Fruit fly (Drosophila melanogaster): ENCODE data around the gene CG42375.

DNA sequence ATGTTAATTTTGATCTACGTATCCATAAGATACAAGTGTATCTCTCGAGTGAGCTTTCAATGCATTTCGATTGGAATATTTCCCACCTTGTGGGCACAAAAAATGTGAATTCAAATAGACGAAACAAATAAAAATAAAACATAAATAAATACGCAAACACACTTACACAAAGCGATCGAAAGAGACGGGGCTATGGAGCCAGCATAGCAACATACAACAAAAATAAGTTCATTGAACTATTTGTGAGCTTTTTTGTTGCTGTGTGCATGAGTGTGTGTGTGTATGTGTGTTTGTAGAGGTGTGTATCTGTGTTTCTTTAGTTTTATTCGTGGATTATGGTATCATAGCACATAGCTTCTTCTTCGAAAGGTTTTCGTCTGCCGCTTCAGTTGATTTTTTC lies 41.1 kb downstream of the CG42375 start:
- TF ChIP-seq br (GFP tag; optimal IDR thresholded peaks at IDR 0.05): no peak
- TF ChIP-seq usp (GFP tag; optimal IDR thresholded peaks at IDR 0.05): no peak
- TF ChIP-seq h (GFP tag; optimal IDR thresholded peaks at IDR 0.05): no peak
- TF ChIP-seq foxo (GFP tag; optimal IDR thresholded peaks at IDR 0.05): no peak
- TF ChIP-seq fru (GFP tag; optimal IDR thresholded peaks at IDR 0.05): no peak
- peak; percentile 67 for TF ChIP-seq Dfd (GFP tag; optimal IDR thresholded peaks at IDR 0.05)
- no peak for TF ChIP-seq lola (GFP tag; optimal IDR thresholded peaks at IDR 0.05)
- TF ChIP-seq CrebA (GFP tag; optimal IDR thresholded peaks at IDR 0.05; ENCODE audit: borderline replicate concordance): no peak
- TF ChIP-seq dmrt93B (GFP tag; optimal IDR thresholded peaks at IDR 0.05): no peak

Measured in whole organism, wandering third instar larva.